Worm (Caenorhabditis elegans) whole organism, late embryonic: ENCODE results near the gene prx-3.

Experiments
- ama-1 ChIP-seq: fragments of 150-350 bp; optimal IDR thresholded peaks from 2 replicates; lab custom pipeline; 2014
- ceh-22 ChIP-seq: sonication (generic microtip); optimal IDR thresholded peaks from 2 replicates; lab custom pipeline; 2017; ENCODE audit warnings: missing biosample characterization, missing genetic modification characterization
- elt-2 ChIP-seq: sonication (generic microtip); optimal IDR thresholded peaks from 2 replicates; lab custom pipeline; 2016; ENCODE audit warnings: missing genetic modification reagents, missing genetic modification characterization, missing compliant biosample characterization
- hlh-15 ChIP-seq: sonication (generic microtip); optimal IDR thresholded peaks from 2 replicates; lab custom pipeline; 2016; ENCODE audit warnings: missing genetic modification characterization, missing compliant biosample characterization
- hlh-6 ChIP-seq: sonication (generic microtip); optimal IDR thresholded peaks from 2 replicates; lab custom pipeline; 2016; ENCODE audit warnings: missing genotype, missing genetic modification characterization, missing compliant biosample characterization
- lin-11 ChIP-seq: fragments of 200-800 bp; sonication (Bioruptor generic); optimal IDR thresholded peaks from 2 replicates; lab custom pipeline; 2018; ENCODE audit warnings: mild to moderate bottlenecking, missing genetic modification characterization, missing compliant biosample characterization
- nfya-1 ChIP-seq: sonication (generic microtip); optimal IDR thresholded peaks from 2 replicates; lab custom pipeline; 2017; ENCODE audit warnings: missing genetic modification characterization, mild to moderate bottlenecking, missing compliant biosample characterization, antibody characterized with exemption, moderate library complexity
- odd-2 ChIP-seq: sonication (generic microtip); optimal IDR thresholded peaks from 2 replicates; lab custom pipeline; 2017; ENCODE audit warnings: antibody characterized with exemption, mild to moderate bottlenecking, missing genetic modification characterization, missing compliant biosample characterization
- pqm-1 ChIP-seq: sonication (generic microtip); optimal IDR thresholded peaks from 2 replicates; lab custom pipeline; 2016; ENCODE audit warnings: missing genetic modification characterization, missing compliant biosample characterization
- sox-2 ChIP-seq: fragments of 200-800 bp; sonication (Bioruptor generic); IDR thresholded peaks from 2 replicates; pipeline ENCODE4 v1.3.6; 2022; ENCODE audit warnings: missing genetic modification reagents, missing genetic modification characterization, missing compliant biosample characterization
- syd-9 ChIP-seq: sonication (generic microtip); optimal IDR thresholded peaks from 2 replicates; lab custom pipeline; 2016; ENCODE audit warnings: mild to moderate bottlenecking, missing genetic modification characterization, moderate library complexity, missing compliant biosample characterization

- no peak for TF ChIP-seq pqm-1
- TF ChIP-seq hlh-6: no peak
- TF ChIP-seq syd-9 (tag; lab: Kevin White, UChicago): no peak
- no peak for TF ChIP-seq sox-2 (GFP tag; lab: Robert Waterston, UW)
- no peak for TF ChIP-seq elt-2 (tag; lab: Kevin White, UChicago)
- TF ChIP-seq hlh-15 (tag; lab: Kevin White, UChicago): no peak
- no peak for TF ChIP-seq lin-11 (tag; lab: Kevin White, UChicago)
- TF ChIP-seq ama-1: no peak
- no peak for TF ChIP-seq odd-2 (tag; lab: Kevin White, UChicago)
- no peak for TF ChIP-seq nfya-1
- no peak for TF ChIP-seq ceh-22 (tag; lab: Kevin White, UChicago)
Observed at ce11 chrX:6115502-6115901, 2.8 kb upstream of the prx-3 start, which contains the start of gene C15H9.3.
